Fruit fly (Drosophila melanogaster): ENCODE data around the gene CG6638.

- no peak for TF ChIP-seq CG9948 (tag; optimal IDR thresholded peaks at IDR 0.05)
- TF ChIP-seq CG14655 (GFP tag; optimal IDR thresholded peaks at IDR 0.05) = no peak
- TF ChIP-seq CG13204 (GFP tag; optimal IDR thresholded peaks at IDR 0.05) = no peak
- TF ChIP-seq CG32121 (GFP tag; IDR thresholded peaks at IDR 0.05) = no peak
- TF ChIP-seq CG10348 (GFP tag; IDR thresholded peaks at IDR 0.05) = no peak
- TF ChIP-seq EcR (GFP tag; optimal IDR thresholded peaks at IDR 0.05) = peak; percentile 83
Measured at dm6 chr3L:8554024-8554642, 21.7 kb downstream of the CG6638 start.

Measured in whole organism, pupa.